Fruit fly (Drosophila melanogaster): ENCODE data around the gene CG3597.

CG3597 gene

dm6 chr2L:2365077-2365651 is 6.2 kb downstream of the CG3597 start, which contains the start of the genes Rab5 and Axud1 (continued):
- TF ChIP-seq dan (GFP tag; IDR thresholded peaks at IDR 0.05) = no peak
- no peak for TF ChIP-seq kah (GFP tag; optimal IDR thresholded peaks at IDR 0.05)
- TF ChIP-seq Taf1 (GFP tag; IDR thresholded peaks at IDR 0.05) = peak; percentile 9; the same call in 1 of the 2 replicates
- peak; percentile 39; the same call in 1 of the 2 replicates for TF ChIP-seq Rfx (GFP tag; IDR thresholded peaks at IDR 0.05)
- TF ChIP-seq CkIIα-i1 (GFP tag; IDR thresholded peaks at IDR 0.05) = no peak
- no peak for TF ChIP-seq CG15269 (tag; optimal IDR thresholded peaks at IDR 0.05)
- TF ChIP-seq CG3995 (GFP tag; optimal IDR thresholded peaks at IDR 0.05) = peak; percentile 88
- no peak for TF ChIP-seq Mrtf (GFP tag; IDR thresholded peaks at IDR 0.05)
- TF ChIP-seq CG8924 (tag; optimal IDR thresholded peaks at IDR 0.05) = peak; percentile 27
- peak; percentile 7 for TF ChIP-seq Dek (tag; optimal IDR thresholded peaks at IDR 0.05)
- TF ChIP-seq CG17359 (tag; optimal IDR thresholded peaks at IDR 0.05) = no peak
- peak in 1 of 2 experiments; percentile 12 for TF ChIP-seq Eip74EF (GFP tag; optimal IDR thresholded peaks at IDR 0.05)
- TF ChIP-seq wor (GFP tag; IDR thresholded peaks at IDR 0.05) = no peak
- TF ChIP-seq MESR4 (GFP tag; optimal IDR thresholded peaks at IDR 0.05) = peak; percentile 71
- TF ChIP-seq MBD-R2 (GFP tag; IDR thresholded peaks at IDR 0.05) = peak; percentile 54; the same call in 1 of the 2 replicates
- TF ChIP-seq gfzf (GFP tag; optimal IDR thresholded peaks at IDR 0.05) = peak; percentile 97
- no peak for TF ChIP-seq mam (GFP tag; optimal IDR thresholded peaks at IDR 0.05)
- TF ChIP-seq CG1647 (GFP tag; optimal IDR thresholded peaks at IDR 0.05) = no peak
- peak; percentile 42 for TF ChIP-seq CG30020 (tag; optimal IDR thresholded peaks at IDR 0.05)
- TF ChIP-seq lab (GFP tag; optimal IDR thresholded peaks at IDR 0.05) = peak; percentile 19
- TF ChIP-seq kay (GFP tag; optimal IDR thresholded peaks at IDR 0.05) = peak; percentile 97
- TF ChIP-seq CG1603 (tag; optimal IDR thresholded peaks at IDR 0.05) = peak; percentile 47
- TF ChIP-seq CG32772 (GFP tag; IDR thresholded peaks at IDR 0.05) = 0 out of 2 replicates have a peak, but pooled peaks have one; percentile 15
- TF ChIP-seq GATAe (GFP tag; conservative IDR thresholded peaks at IDR 0.05) = no peak
- peak; percentile 79 for TF ChIP-seq BEAF-32 (GFP tag; optimal IDR thresholded peaks at IDR 0.05)
- no peak for TF ChIP-seq run (tag; optimal IDR thresholded peaks at IDR 0.05)
- peak; percentile 34; the same call in 1 of the 3 replicates for TF ChIP-seq CG11695 (GFP tag; IDR thresholded peaks at IDR 0.05)
- peak; percentile 50 for TF ChIP-seq CG2116 (GFP tag; optimal IDR thresholded peaks at IDR 0.05)
- TF ChIP-seq chinmo (GFP tag; IDR thresholded peaks at IDR 0.05; ENCODE audit: partially characterized antibody) = 0 out of 4 replicates have a peak, but pooled peaks have one; percentile 17
- no peak for TF ChIP-seq Blimp-1 (GFP tag; optimal IDR thresholded peaks at IDR 0.05)
- peak; percentile 38 for TF ChIP-seq CoRest (tag; optimal IDR thresholded peaks at IDR 0.05)
- TF ChIP-seq Sin3A (optimal IDR thresholded peaks at IDR 0.05) = peak; percentile 89
- no peak for TF ChIP-seq CG8290 (GFP tag; optimal IDR thresholded peaks at IDR 0.05)
- peak in 1 of 2 experiments; percentile 17 for TF ChIP-seq CG8290 (tag; optimal IDR thresholded peaks at IDR 0.05)
- TF ChIP-seq stc (GFP tag; IDR thresholded peaks at IDR 0.05) = peak; percentile 11; the same call in 1 of the 2 replicates
- TF ChIP-seq CG31388 (GFP tag; optimal IDR thresholded peaks at IDR 0.05) = no peak
- no peak for TF ChIP-seq fd3F (GFP tag; optimal IDR thresholded peaks at IDR 0.05)
- peak; percentile 46 for TF ChIP-seq CG11504 (tag; optimal IDR thresholded peaks at IDR 0.05)
- TF ChIP-seq E2f1 (GFP tag; IDR thresholded peaks at IDR 0.05) = peak; percentile 21; the same call in 1 of the 2 replicates
- peak; percentile 92 for TF ChIP-seq CG4617 (GFP tag; optimal IDR thresholded peaks at IDR 0.05; ENCODE audit: borderline replicate concordance)
- no peak for TF ChIP-seq chif (GFP tag; optimal IDR thresholded peaks at IDR 0.05)
- peak; percentile 94 for TF ChIP-seq CG15479 (GFP tag; optimal IDR thresholded peaks at IDR 0.05)
- no peak for TF ChIP-seq Kr (GFP tag; optimal IDR thresholded peaks at IDR 0.05)
- peak; percentile 46 for TF ChIP-seq sd (tag; optimal IDR thresholded peaks at IDR 0.05)
